Worm (Caenorhabditis elegans) whole organism, L1 larva: Measurements from ENCODE around the gene icln-1.

Source experiments
- C34B4.2 ChIP-seq: sonication (generic microtip); optimal IDR thresholded peaks from 2 replicates; lab custom pipeline; 2017; ENCODE audit warnings: mild to moderate bottlenecking, missing genetic modification characterization, missing compliant biosample characterization
- aha-1 ChIP-seq: fragments of 150-350 bp; optimal IDR thresholded peaks from 2 replicates; lab custom pipeline; 2014; ENCODE audit warnings: missing biosample characterization, missing genetic modification characterization
- alr-1 ChIP-seq: fragments of 200-800 bp; sonication (Bioruptor generic); optimal IDR thresholded peaks from 2 replicates; lab custom pipeline; 2018; ENCODE audit warnings: borderline replicate concordance, mild to moderate bottlenecking, missing genetic modification characterization, missing compliant biosample characterization
- aly-2 ChIP-seq: fragments of 150-350 bp; optimal IDR thresholded peaks from 2 replicates; lab custom pipeline; 2014; ENCODE audit warnings: missing biosample characterization, missing genetic modification characterization
- blmp-1 ChIP-seq: fragments of 150-350 bp; optimal IDR thresholded peaks from 2 replicates; lab custom pipeline; 2014; ENCODE audit warnings: missing biosample characterization, missing genetic modification characterization
- ceh-8 ChIP-seq: fragments of 200-800 bp; sonication (Bioruptor generic); optimal IDR thresholded peaks from 2 replicates; lab custom pipeline; 2018; ENCODE audit warnings: mild to moderate bottlenecking, missing genetic modification characterization, moderate library complexity, missing compliant biosample characterization
- ces-1 ChIP-seq: fragments of 150-350 bp; optimal IDR thresholded peaks from 2 replicates; lab custom pipeline; 2014; ENCODE audit warnings: missing biosample characterization, missing genetic modification reagents, missing genetic modification characterization
- dpl-1 ChIP-seq, 3 experiments: fragments of 150-350 bp in 2 of 3; sonication (generic microtip) in 1 of 3; optimal IDR thresholded peaks; 2 replicates each; lab custom pipeline; 2014 to 2017; ENCODE audit warnings: missing biosample characterization in 3 of 3, missing genetic modification characterization in 3 of 3, missing genetic modification reagents in 3 of 3
- efl-3 ChIP-seq: fragments of 200-800 bp; sonication (Bioruptor generic); optimal IDR thresholded peaks from 2 replicates; lab custom pipeline; 2018; ENCODE audit warnings: mild to moderate bottlenecking, missing genetic modification characterization, missing compliant biosample characterization
- egl-13 ChIP-seq: sonication (generic microtip); optimal IDR thresholded peaks from 2 replicates; lab custom pipeline; 2016; ENCODE audit warnings: missing genotype, missing genetic modification reagents, missing genetic modification characterization, missing compliant biosample characterization
- egl-27 ChIP-seq, 2 experiments: fragments of 150-350 bp in 1 of 2; sonication (generic microtip); optimal IDR thresholded peaks; 3 replicates each; lab custom pipeline; 2017 to 2018; ENCODE audit warnings: missing biosample characterization in 2 of 2, missing genetic modification characterization in 2 of 2, missing genetic modification reagents in 2 of 2
- elt-2 ChIP-seq: sonication (generic microtip); optimal IDR thresholded peaks from 2 replicates; lab custom pipeline; 2016; ENCODE audit warnings: missing genetic modification characterization, mild to moderate bottlenecking, inconsistent platforms, missing compliant biosample characterization, missing genetic modification reagents
- elt-3 ChIP-seq, 6 experiments: fragments of 150-350 bp in 1 of 6; sonication (generic microtip); optimal IDR thresholded peaks; 2 replicates each; lab custom pipeline; 2017 to 2018; ENCODE audit warnings: missing biosample characterization in 6 of 6, missing genetic modification characterization in 6 of 6, inconsistent platforms in 1 of 6
- ets-5 ChIP-seq: fragments of 200-800 bp; sonication (Bioruptor generic); IDR thresholded peaks from 2 replicates; pipeline ENCODE4 v1.3.6; 2022; ENCODE audit warnings: missing genetic modification characterization, missing compliant biosample characterization
- fkh-10 ChIP-seq: sonication (generic microtip); optimal IDR thresholded peaks from 2 replicates; lab custom pipeline; 2017; ENCODE audit warnings: missing biosample characterization, missing genetic modification reagents, missing genetic modification characterization
- fkh-8 ChIP-seq: sonication (generic microtip); optimal IDR thresholded peaks from 2 replicates; lab custom pipeline; 2016; ENCODE audit warnings: mild to moderate bottlenecking, missing genetic modification characterization, missing compliant biosample characterization
- fos-1 ChIP-seq: fragments of 150-350 bp; optimal IDR thresholded peaks from 2 replicates; lab custom pipeline; 2014; ENCODE audit warnings: missing biosample characterization, missing genetic modification characterization
- grh-1 ChIP-seq: fragments of 200-800 bp; sonication (Bioruptor generic); IDR thresholded peaks from 2 replicates; pipeline ENCODE4 v1.3.6; 2022; ENCODE audit warnings: missing genetic modification reagents, missing genetic modification characterization, missing compliant biosample characterization
- hlh-4 ChIP-seq: sonication (generic microtip); optimal IDR thresholded peaks from 2 replicates; lab custom pipeline; 2016; ENCODE audit warnings: mild to moderate bottlenecking, missing genetic modification characterization, missing compliant biosample characterization
- hpl-2 ChIP-seq: fragments of 150-350 bp; optimal IDR thresholded peaks from 2 replicates; lab custom pipeline; 2014; ENCODE audit warnings: missing biosample characterization, missing genetic modification reagents, missing genetic modification characterization
- irx-1 ChIP-seq: sonication (generic microtip); optimal IDR thresholded peaks from 2 replicates; lab custom pipeline; 2016; ENCODE audit warnings: missing genetic modification characterization, missing compliant biosample characterization
- jun-1 ChIP-seq: fragments of 150-350 bp; optimal IDR thresholded peaks from 2 replicates; lab custom pipeline; 2014; ENCODE audit warnings: missing biosample characterization, missing genetic modification reagents, missing genetic modification characterization
- lin-13 ChIP-seq: fragments of 150-350 bp; optimal IDR thresholded peaks from 2 replicates; lab custom pipeline; 2014; ENCODE audit warnings: missing biosample characterization, missing genetic modification reagents, missing genetic modification characterization
- lin-14 ChIP-seq: fragments of 200-800 bp; sonication (Bioruptor generic); optimal IDR thresholded peaks from 2 replicates; lab custom pipeline; 2018; ENCODE audit warnings: mild to moderate bottlenecking, missing genetic modification characterization, moderate library complexity, missing compliant biosample characterization
- lin-15B ChIP-seq: fragments of 150-350 bp; sonication (generic microtip); optimal IDR thresholded peaks from 3 replicates; lab custom pipeline; 2014; ENCODE audit warnings: missing biosample characterization, missing genetic modification characterization
- lin-35 ChIP-seq, 2 experiments: fragments of 150-350 bp; optimal IDR thresholded peaks; 2 replicates each; lab custom pipeline; 2014; ENCODE audit warnings: missing biosample characterization in 2 of 2, missing genetic modification characterization in 2 of 2, missing genetic modification reagents in 2 of 2
- lin-39 ChIP-seq: fragments of 150-350 bp; optimal IDR thresholded peaks from 2 replicates; lab custom pipeline; 2014; ENCODE audit warnings: missing biosample characterization, missing genetic modification reagents, missing genetic modification characterization
- mab-9 ChIP-seq: fragments of 200-800 bp; sonication (Bioruptor generic); IDR thresholded peaks from 2 replicates; pipeline ENCODE4 v1.3.6; 2022; ENCODE audit warnings: missing genetic modification reagents, missing genetic modification characterization, missing compliant biosample characterization
- mef-2 ChIP-seq: fragments of 150-350 bp; optimal IDR thresholded peaks from 2 replicates; lab custom pipeline; 2014; ENCODE audit warnings: missing biosample characterization, missing genetic modification characterization
- nhr-11 ChIP-seq: fragments of 150-350 bp; optimal IDR thresholded peaks from 2 replicates; lab custom pipeline; 2014; ENCODE audit warnings: missing biosample characterization, missing genetic modification characterization
- nhr-12 ChIP-seq: sonication (generic microtip); optimal IDR thresholded peaks from 2 replicates; lab custom pipeline; 2017; ENCODE audit warnings: missing biosample characterization, missing genetic modification characterization
- nhr-19 ChIP-seq: fragments of 200-800 bp; sonication (Bioruptor generic); conservative IDR thresholded peaks from 2 replicates; pipeline ENCODE4 v1.3.6; 2022; ENCODE audit warnings: missing genetic modification characterization, missing compliant biosample characterization
- nhr-237 ChIP-seq: fragments of 150-350 bp; optimal IDR thresholded peaks from 2 replicates; lab custom pipeline; 2014; ENCODE audit warnings: missing biosample characterization, missing genetic modification characterization
- nhr-77 ChIP-seq: fragments of 150-350 bp; optimal IDR thresholded peaks from 2 replicates; lab custom pipeline; 2014; ENCODE audit warnings: missing biosample characterization, missing genetic modification characterization
- nhr-84 ChIP-seq: sonication (generic microtip); optimal IDR thresholded peaks from 2 replicates; lab custom pipeline; 2017; ENCODE audit warnings: missing biosample characterization, missing genetic modification characterization
- pax-3 ChIP-seq: fragments of 200-800 bp; sonication (Bioruptor generic); optimal IDR thresholded peaks from 2 replicates; lab custom pipeline; 2018; ENCODE audit warnings: mild to moderate bottlenecking, missing genetic modification characterization, moderate library complexity, missing compliant biosample characterization
- pqm-1 ChIP-seq: sonication (generic microtip); optimal IDR thresholded peaks from 3 replicates; lab custom pipeline; 2017; ENCODE audit warnings: missing biosample characterization, missing genetic modification characterization
- snpc-4 ChIP-seq: fragments of 150-350 bp; optimal IDR thresholded peaks from 2 replicates; lab custom pipeline; 2014; ENCODE audit warnings: missing biosample characterization, missing genetic modification characterization
- sptf-1 ChIP-seq: fragments of 150-350 bp; optimal IDR thresholded peaks from 2 replicates; lab custom pipeline; 2014; ENCODE audit warnings: missing biosample characterization, missing genetic modification characterization
- sup-37 ChIP-seq: fragments of 200-800 bp; sonication (Bioruptor generic); optimal IDR thresholded peaks from 2 replicates; lab custom pipeline; 2018; ENCODE audit warnings: mild to moderate bottlenecking, missing genetic modification characterization, missing compliant biosample characterization
- swsn-7 ChIP-seq: sonication (generic microtip); optimal IDR thresholded peaks from 2 replicates; lab custom pipeline; 2016; ENCODE audit warnings: missing genetic modification characterization, missing compliant biosample characterization
- tbx-2 ChIP-seq: sonication (generic microtip); optimal IDR thresholded peaks from 2 replicates; lab custom pipeline; 2016; ENCODE audit warnings: missing genetic modification characterization, missing compliant biosample characterization
- tlp-1 ChIP-seq: fragments of 150-350 bp; optimal IDR thresholded peaks from 2 replicates; lab custom pipeline; 2014; ENCODE audit warnings: missing biosample characterization, missing genetic modification characterization
- unc-130 ChIP-seq: fragments of 150-350 bp; optimal IDR thresholded peaks from 2 replicates; lab custom pipeline; 2017; ENCODE audit warnings: missing biosample characterization, missing genetic modification characterization, inconsistent platforms
- unc-86 ChIP-seq: sonication (generic microtip); optimal IDR thresholded peaks from 2 replicates; lab custom pipeline; 2016; ENCODE audit warnings: missing genetic modification characterization, missing compliant biosample characterization
- zip-4 ChIP-seq: fragments of 200-800 bp; sonication (Bioruptor generic); optimal IDR thresholded peaks from 2 replicates; lab custom pipeline; 2018; ENCODE audit warnings: mild to moderate bottlenecking, missing genetic modification characterization, moderate library complexity, missing compliant biosample characterization
- ztf-4 ChIP-seq: fragments of 150-350 bp; optimal IDR thresholded peaks from 2 replicates; lab custom pipeline; 2014; ENCODE audit warnings: missing biosample characterization, missing genetic modification characterization

Gene icln-1

ce11 chrIV:9114078-9114477, 18.6 kb upstream of the icln-1 start:
- no peak for TF ChIP-seq grh-1 (GFP tag; lab: Robert Waterston, UW)
- no peak for TF ChIP-seq egl-13 (tag; lab: Kevin White, UChicago)

DNA sequence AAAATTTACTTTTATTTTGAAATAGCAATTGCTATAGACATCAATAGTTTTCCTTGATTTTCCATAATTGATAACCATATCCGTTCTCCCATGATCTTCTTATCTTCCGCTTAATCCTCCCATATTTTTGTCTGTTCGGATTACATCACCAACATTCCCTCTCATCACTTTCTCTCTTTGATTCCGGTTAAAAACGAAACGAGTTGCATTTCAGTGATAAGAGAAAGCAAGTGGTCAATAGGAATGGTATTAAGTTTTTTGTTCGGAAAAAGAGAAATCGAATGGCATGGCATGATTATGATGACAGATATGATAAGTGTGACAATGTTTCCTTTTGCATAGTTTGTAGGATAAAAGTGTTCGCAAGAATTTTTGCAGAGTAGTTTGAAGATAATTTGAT, 16.6 kb upstream of the icln-1 start:
- TF ChIP-seq blmp-1 (peak; percentile 95), jun-1 (peak; percentile 29), mef-2 (tag; lab: Kevin White, UChicago) (no peak), nhr-12 (tag; lab: Kevin White, UChicago) (no peak), zip-4 (GFP tag; lab: Kevin White, UChicago) (no peak), elt-2 (tag; lab: Kevin White, UChicago) (peak; percentile 62)
- TF ChIP-seq, all 84 proteins: peak for 3

DNA sequence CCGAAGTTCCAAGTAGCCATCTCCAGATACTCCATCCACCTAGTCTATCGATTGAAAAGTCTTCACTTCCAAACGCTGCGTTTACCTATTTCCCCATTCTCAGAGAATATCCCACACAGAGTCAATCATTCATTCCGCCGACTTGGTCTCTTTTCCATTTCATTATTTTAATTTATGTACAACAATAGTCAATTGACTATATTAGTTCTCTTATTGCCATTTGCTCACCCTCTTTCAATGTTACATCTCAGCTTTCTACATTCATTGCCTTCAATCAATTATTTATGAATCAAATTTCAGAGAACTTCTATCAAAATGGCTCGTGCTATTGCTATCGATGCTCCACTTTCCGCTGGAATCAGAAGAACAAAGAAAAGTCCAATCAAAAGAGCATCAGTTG, 13.2 kb upstream of the icln-1 start, which contains the start of gene aly-1:
Gene aly-1 (plus strand): TSS at position 301 of the 400 bp plus-strand sequence.
- no peak for TF ChIP-seq lin-14 (GFP tag; lab: Kevin White, UChicago)
- TF ChIP-seq hpl-2 (GFP tag; lab: Kevin White, UChicago): no peak
- no peak for TF ChIP-seq aha-1 (tag; lab: Kevin White, UChicago)
- TF ChIP-seq tlp-1 (tag; lab: Kevin White, UChicago): no peak
- no peak for TF ChIP-seq aly-2
- TF ChIP-seq fkh-8 (tag; lab: Kevin White, UChicago): no peak
- TF ChIP-seq pqm-1: no peak
- TF ChIP-seq lin-13 (GFP tag; lab: Kevin White, UChicago): no peak
- no peak for TF ChIP-seq ceh-8 (GFP tag; lab: Kevin White, UChicago)
- TF ChIP-seq elt-3 (tag; optimal IDR thresholded peaks at IDR 0.05; lab: Kevin White, UChicago): no peak
- TF ChIP-seq ets-5 (GFP tag; lab: Robert Waterston, UW): no peak

- TF ChIP-seq C34B4.2: no peak
- no peak for TF ChIP-seq unc-130 (tag; lab: Kevin White, UChicago)
- TF ChIP-seq unc-86 (tag; lab: Kevin White, UChicago): no peak
- no peak for TF ChIP-seq ces-1
- TF ChIP-seq swsn-7 (tag; lab: Kevin White, UChicago): no peak
- no peak for TF ChIP-seq lin-13 (GFP tag; lab: Kevin White, UChicago)
- no peak for TF ChIP-seq tlp-1 (tag; lab: Kevin White, UChicago)
- no peak for TF ChIP-seq lin-39
- no peak for TF ChIP-seq nhr-84 (tag; lab: Kevin White, UChicago)
- no peak for TF ChIP-seq fkh-10 (GFP tag; lab: Kevin White, UChicago)
- peak; percentile 43 to 66 for TF ChIP-seq lin-35 (GFP tag; optimal IDR thresholded peaks at IDR 0.05; lab: Kevin White, UChicago)
- TF ChIP-seq grh-1 (GFP tag; lab: Robert Waterston, UW): no peak
- TF ChIP-seq tbx-2 (tag; lab: Kevin White, UChicago): no peak
- no peak for TF ChIP-seq pax-3 (tag; lab: Kevin White, UChicago)
- TF ChIP-seq sup-37 (GFP tag; lab: Kevin White, UChicago): no peak
- no peak for TF ChIP-seq snpc-4 (tag; lab: Kevin White, UChicago)
- no peak for TF ChIP-seq mef-2 (tag; lab: Kevin White, UChicago)
- no peak for TF ChIP-seq irx-1 (tag; lab: Kevin White, UChicago)
- TF ChIP-seq dpl-1 (GFP tag; optimal IDR thresholded peaks at IDR 0.05; lab: Kevin White, UChicago): peak in 2 of 3 experiments; percentile 38 to 64
- TF ChIP-seq alr-1: no peak
- TF ChIP-seq nhr-11 (tag; lab: Kevin White, UChicago): no peak
- TF ChIP-seq hlh-4 (tag; lab: Kevin White, UChicago): no peak
- TF ChIP-seq ets-5 (GFP tag; lab: Robert Waterston, UW): no peak
- TF ChIP-seq nhr-19 (GFP tag; lab: Robert Waterston, UW): no peak
- TF ChIP-seq egl-27 (tag; optimal IDR thresholded peaks at IDR 0.05; lab: Kevin White, UChicago): no peak
- no peak for TF ChIP-seq pqm-1
- no peak for TF ChIP-seq mab-9 (GFP tag; lab: Robert Waterston, UW)
- peak; percentile 72 for TF ChIP-seq lin-14 (GFP tag; lab: Kevin White, UChicago)
- TF ChIP-seq ztf-4 (tag; lab: Kevin White, UChicago): no peak
- no peak for TF ChIP-seq fos-1 (tag; lab: Kevin White, UChicago)
- peak; percentile 39 for TF ChIP-seq nhr-77 (tag; lab: Kevin White, UChicago)
- TF ChIP-seq elt-3 (tag; optimal IDR thresholded peaks at IDR 0.05; lab: Kevin White, UChicago): no peak
- TF ChIP-seq efl-3 (GFP tag; lab: Kevin White, UChicago): no peak
- TF ChIP-seq sptf-1: no peak
- TF ChIP-seq zip-4 (GFP tag; lab: Kevin White, UChicago): no peak
- peak; percentile 43 for TF ChIP-seq lin-15B (tag; lab: Kevin White, UChicago)
- TF ChIP-seq nhr-237 (tag; lab: Kevin White, UChicago): no peak
Observed at ce11 chrIV:9107464-9107863, 12.0 kb upstream of the icln-1 start.
